Fruit fly (Drosophila melanogaster): Measurements from ENCODE around the gene Pi3K92E.

Pi3K92E gene

dm6 chr3R:20579816-20580215 lies 54.7 kb downstream of the Pi3K92E start, which contains the start of the genes EloB and Srp14 (continued):
- peak; percentile 98 for TF ChIP-seq CG13287 (GFP tag; IDR thresholded peaks at IDR 0.05; ENCODE audit: partially characterized antibody)
- TF ChIP-seq repo (GFP tag; optimal IDR thresholded peaks at IDR 0.05) = peak; percentile 63
- TF ChIP-seq peb (GFP tag; IDR thresholded peaks at IDR 0.05) = no peak
- peak; percentile 74 for TF ChIP-seq CG1233 (GFP tag; optimal IDR thresholded peaks at IDR 0.05)
- TF ChIP-seq CG7839 (tag; optimal IDR thresholded peaks at IDR 0.05) = peak; percentile 77
- peak; percentile 92 for TF ChIP-seq chinmo (GFP tag; IDR thresholded peaks at IDR 0.05; ENCODE audit: partially characterized antibody)
- no peak for TF ChIP-seq ash1 (GFP tag; optimal IDR thresholded peaks at IDR 0.05)
- peak; percentile 89 for TF ChIP-seq CG32532 (GFP tag; IDR thresholded peaks at IDR 0.05)
- peak; percentile 62 for TF ChIP-seq fd96Cb (tag; optimal IDR thresholded peaks at IDR 0.05)
- TF ChIP-seq CG9932 (GFP tag; IDR thresholded peaks at IDR 0.05) = peak; percentile 95
- TF ChIP-seq da (GFP tag; optimal IDR thresholded peaks at IDR 0.05) = peak; percentile 31
- peak; percentile 75 to 79 for TF ChIP-seq Hr51 (GFP tag; optimal IDR thresholded peaks at IDR 0.05)
- TF ChIP-seq CG13424 (tag; optimal IDR thresholded peaks at IDR 0.05) = peak; percentile 88
- TF ChIP-seq az2 (GFP tag; optimal IDR thresholded peaks at IDR 0.05) = peak; percentile 78
- TF ChIP-seq MESR4 (GFP tag; optimal IDR thresholded peaks at IDR 0.05) = peak; percentile 90
- peak; percentile 79 for TF ChIP-seq CG14014 (GFP tag; IDR thresholded peaks at IDR 0.05)
- TF ChIP-seq Elba2 (GFP tag; optimal IDR thresholded peaks at IDR 0.05) = peak; percentile 71
- TF ChIP-seq CG7372 (GFP tag; IDR thresholded peaks at IDR 0.05) = peak; percentile 49; the same call in 1 of the 2 replicates
- peak; percentile 19 for TF ChIP-seq CTCF (GFP tag; optimal IDR thresholded peaks at IDR 0.05)
- peak; percentile 57 for TF ChIP-seq Adf1 (GFP tag; IDR thresholded peaks at IDR 0.05)
- no peak for TF ChIP-seq CG6254 (GFP tag; optimal IDR thresholded peaks at IDR 0.05)
- TF ChIP-seq Hr3 (GFP tag; optimal IDR thresholded peaks at IDR 0.05) = peak; percentile 78
- TF ChIP-seq ftz-f1 (GFP tag; optimal IDR thresholded peaks at IDR 0.05) = peak; percentile 100
- peak; percentile 67 for TF ChIP-seq CG4854 (GFP tag; optimal IDR thresholded peaks at IDR 0.05)
- TF ChIP-seq Spps (tag; optimal IDR thresholded peaks at IDR 0.05) = peak; percentile 63
- TF ChIP-seq odd (GFP tag; optimal IDR thresholded peaks at IDR 0.05) = no peak
- peak; percentile 87 for TF ChIP-seq sob (GFP tag; IDR thresholded peaks at IDR 0.05)
- peak; percentile 53 for TF ChIP-seq CG1529 (GFP tag; optimal IDR thresholded peaks at IDR 0.05)
- TF ChIP-seq CG5953 (GFP tag; IDR thresholded peaks at IDR 0.05) = 0 out of 2 replicates have a peak, but pooled peaks have one; percentile 20
- TF ChIP-seq ems (GFP tag; optimal IDR thresholded peaks at IDR 0.05) = peak; percentile 82
- peak; percentile 87 for TF ChIP-seq CG13775 (GFP tag; optimal IDR thresholded peaks at IDR 0.05)
- TF ChIP-seq CG12299 (tag; optimal IDR thresholded peaks at IDR 0.05) = peak; percentile 81
- TF ChIP-seq crp (GFP tag; optimal IDR thresholded peaks at IDR 0.05) = peak in 1 of 2 experiments; percentile 27
- peak; percentile 60 for TF ChIP-seq sisA (GFP tag; IDR thresholded peaks at IDR 0.05)
- TF ChIP-seq CG7556 (GFP tag; optimal IDR thresholded peaks at IDR 0.05) = peak; percentile 68
- TF ChIP-seq Dref (GFP tag; IDR thresholded peaks at IDR 0.05) = peak; percentile 95
- peak; percentile 76 for TF ChIP-seq tx (GFP tag; optimal IDR thresholded peaks at IDR 0.05)
- TF ChIP-seq ttk (GFP tag; IDR thresholded peaks at IDR 0.05) = peak; percentile 55; the same call in 1 of the 2 replicates
- TF ChIP-seq mld (GFP tag; IDR thresholded peaks at IDR 0.05; ENCODE audit: partially characterized antibody) = peak; percentile 92
- peak; percentile 24 for TF ChIP-seq NK7.1 (GFP tag; optimal IDR thresholded peaks at IDR 0.05)
- peak; percentile 97 for TF ChIP-seq inv (GFP tag; IDR thresholded peaks at IDR 0.05; ENCODE audit: partially characterized antibody)
- TF ChIP-seq CG12155 (GFP tag; optimal IDR thresholded peaks at IDR 0.05) = peak; percentile 77
- TF ChIP-seq ara (GFP tag; IDR thresholded peaks at IDR 0.05) = peak; percentile 72
- peak; percentile 73 for TF ChIP-seq fu2 (GFP tag; optimal IDR thresholded peaks at IDR 0.05)
- peak; percentile 92 for TF ChIP-seq pzg (GFP tag; optimal IDR thresholded peaks at IDR 0.05)
- TF ChIP-seq CG4707 (GFP tag; optimal IDR thresholded peaks at IDR 0.05) = peak; percentile 35
- TF ChIP-seq schlank (tag; optimal IDR thresholded peaks at IDR 0.05) = peak; percentile 47
- TF ChIP-seq nau (GFP tag; optimal IDR thresholded peaks at IDR 0.05) = no peak
- peak; percentile 84 for TF ChIP-seq CG4424 (GFP tag; optimal IDR thresholded peaks at IDR 0.05)
- TF ChIP-seq gcm2 (GFP tag; optimal IDR thresholded peaks at IDR 0.05) = no peak
- TF ChIP-seq phol (tag; optimal IDR thresholded peaks at IDR 0.05) = peak; percentile 88

All from whole organism, embryonic.